Fruit fly (Drosophila melanogaster) Kc167 (cell line): ENCODE measurements around the gene CG34256.

ENCODE experiments used
- Sin3A ChIP-seq: fragments of >200 bp; optimal IDR thresholded peaks from 2 replicates; lab custom pipeline; 2018; ENCODE audit warnings: missing external identifiers
- h ChIP-seq: fragments of >200 bp; optimal IDR thresholded peaks from 3 replicates; lab custom pipeline; 2018; ENCODE audit warnings: missing external identifiers
- insv ChIP-seq: fragments of >200 bp; optimal IDR thresholded peaks from 3 replicates; lab custom pipeline; 2018; ENCODE audit warnings: missing external identifiers
- psq ChIP-seq: fragments of >200 bp; optimal IDR thresholded peaks from 2 replicates; lab custom pipeline; 2017; ENCODE audit warnings: missing external identifiers
- ttk ChIP-seq: sonication (Bioruptor generic); optimal IDR thresholded peaks from 2 replicates; lab custom pipeline; 2017; ENCODE audit warnings: missing external identifiers

DNA sequence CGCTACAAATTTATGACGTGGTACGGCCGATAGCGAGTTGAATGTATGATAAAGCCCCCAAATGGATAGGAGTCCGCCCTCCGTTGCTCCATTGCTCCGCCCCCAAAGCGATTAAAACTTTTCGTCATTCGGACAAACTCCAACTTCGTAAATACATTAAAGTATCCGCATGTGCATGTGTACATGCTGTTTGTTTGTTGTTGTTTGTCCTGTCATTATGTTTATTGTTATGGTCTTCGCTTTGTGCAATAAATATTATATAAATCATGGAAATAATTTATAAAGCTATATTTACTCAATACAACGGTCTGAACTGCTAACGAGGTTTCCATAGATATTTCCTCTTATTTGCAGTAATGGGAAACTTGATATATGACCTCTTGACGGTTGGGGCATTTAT, 47.4 kb upstream of the CG34256 start:
- TF ChIP-seq insv (no peak), Sin3A (lab: Kevin White, UChicago) (no peak), ttk (lab: Kevin White, UChicago) (no peak), psq (lab: Kevin White, UChicago) (no peak), h (lab: Kevin White, UChicago) (no peak)
